Worm (Caenorhabditis elegans) whole organism, mixed stage, embryonic: ENCODE results near the gene srj-32.
"Not testable (repeated sequence)": the region's sequence is repeated elsewhere in the genome, so short reads cannot be mapped to it uniquely, and the experiment has no call there.

ENCODE experiments used
- M03D4.4 ChIP-seq: sonication (generic microtip); optimal IDR thresholded peaks from 2 replicates; lab custom pipeline; 2017; ENCODE audit warnings: mild to moderate bottlenecking, missing genetic modification characterization, missing compliant biosample characterization
- bed-3 ChIP-seq: fragments of 200-800 bp; sonication (Bioruptor generic); optimal IDR thresholded peaks from 3 replicates; lab custom pipeline; 2018; ENCODE audit warnings: mild to moderate bottlenecking, missing genetic modification characterization, moderate library complexity, missing compliant biosample characterization
- ceh-39 ChIP-seq: fragments of 150-350 bp; optimal IDR thresholded peaks from 2 replicates; lab custom pipeline; 2014; ENCODE audit warnings: missing biosample characterization, missing genetic modification characterization
- ceh-43 ChIP-seq: fragments of 200-800 bp; sonication (Bioruptor generic); optimal IDR thresholded peaks from 2 replicates; lab custom pipeline; 2018; ENCODE audit warnings: mild to moderate bottlenecking, missing genetic modification characterization, moderate library complexity, missing compliant biosample characterization
- ceh-83 ChIP-seq: fragments of 200-800 bp; sonication (Bioruptor generic); optimal IDR thresholded peaks from 2 replicates; lab custom pipeline; 2018; ENCODE audit warnings: mild to moderate bottlenecking, missing genetic modification characterization, missing compliant biosample characterization
- ces-1 ChIP-seq: fragments of 150-350 bp; optimal IDR thresholded peaks from 2 replicates; lab custom pipeline; 2014; ENCODE audit warnings: missing biosample characterization, missing genetic modification reagents, missing genetic modification characterization
- cnd-1 ChIP-seq: fragments of 200-800 bp; sonication (Bioruptor generic); optimal IDR thresholded peaks from 2 replicates; lab custom pipeline; 2018; ENCODE audit warnings: mild to moderate bottlenecking, missing genetic modification characterization, missing compliant biosample characterization
- drap-1 ChIP-seq: fragments of 200-800 bp; sonication (Bioruptor generic); optimal IDR thresholded peaks from 3 replicates; lab custom pipeline; 2018; ENCODE audit warnings: mild to moderate bottlenecking, missing genetic modification characterization, missing compliant biosample characterization
- elt-1 ChIP-seq: sonication (generic microtip); optimal IDR thresholded peaks from 2 replicates; lab custom pipeline; 2017; ENCODE audit warnings: missing genetic modification characterization, mild to moderate bottlenecking, missing compliant biosample characterization, antibody characterized with exemption, moderate library complexity, borderline replicate concordance; ENCODE audit not compliant: insufficient read depth
- elt-3 ChIP-seq: fragments of 150-350 bp; optimal IDR thresholded peaks from 2 replicates; lab custom pipeline; 2014; ENCODE audit warnings: missing biosample characterization, missing genetic modification characterization
- ham-2 ChIP-seq: fragments of 200-800 bp; sonication (Bioruptor generic); optimal IDR thresholded peaks from 2 replicates; lab custom pipeline; 2018; ENCODE audit warnings: mild to moderate bottlenecking, missing genetic modification characterization, missing compliant biosample characterization
- hlh-1 ChIP-seq: fragments of 150-350 bp; optimal IDR thresholded peaks from 2 replicates; lab custom pipeline; 2014; ENCODE audit warnings: missing biosample characterization, missing genetic modification reagents, missing genetic modification characterization
- lin-13 ChIP-seq: fragments of 150-350 bp; optimal IDR thresholded peaks from 2 replicates; lab custom pipeline; 2014; ENCODE audit warnings: missing biosample characterization, missing genetic modification characterization
- lin-32 ChIP-seq: fragments of 200-800 bp; sonication (Bioruptor generic); optimal IDR thresholded peaks from 2 replicates; lab custom pipeline; 2018; ENCODE audit warnings: mild to moderate bottlenecking, missing genetic modification characterization, missing compliant biosample characterization
- lsy-2 ChIP-seq: fragments of 150-350 bp; optimal IDR thresholded peaks from 2 replicates; lab custom pipeline; 2014; ENCODE audit warnings: missing biosample characterization, missing genetic modification characterization
- mab-5 ChIP-seq: fragments of 150-350 bp; optimal IDR thresholded peaks from 2 replicates; lab custom pipeline; 2014; ENCODE audit warnings: missing biosample characterization, missing genetic modification characterization
- mls-2 ChIP-seq: sonication (generic microtip); optimal IDR thresholded peaks from 2 replicates; lab custom pipeline; 2016; ENCODE audit warnings: mild to moderate bottlenecking, missing genetic modification characterization, moderate library complexity, missing compliant biosample characterization
- nhr-2 ChIP-seq: fragments of 150-350 bp; optimal IDR thresholded peaks from 2 replicates; lab custom pipeline; 2014; ENCODE audit warnings: missing biosample characterization, missing genetic modification characterization
- nhr-237 ChIP-seq: fragments of 150-350 bp; optimal IDR thresholded peaks from 2 replicates; lab custom pipeline; 2014; ENCODE audit warnings: missing biosample characterization, missing genetic modification characterization
- nhr-28 ChIP-seq: fragments of 150-350 bp; optimal IDR thresholded peaks from 2 replicates; lab custom pipeline; 2014; ENCODE audit warnings: missing biosample characterization, missing genetic modification characterization
- nhr-76 ChIP-seq: sonication (generic microtip); optimal IDR thresholded peaks from 2 replicates; lab custom pipeline; 2017; ENCODE audit warnings: missing biosample characterization, missing genetic modification characterization
- pha-4 ChIP-seq: fragments of 150-350 bp; optimal IDR thresholded peaks from 2 replicates; lab custom pipeline; 2018; ENCODE audit warnings: missing biosample characterization, missing genetic modification reagents, missing genetic modification characterization
- sem-2 ChIP-seq: fragments of 200-800 bp; sonication (Bioruptor generic); optimal IDR thresholded peaks from 2 replicates; lab custom pipeline; 2018; ENCODE audit warnings: mild to moderate bottlenecking, missing genetic modification characterization, missing compliant biosample characterization
- snpc-4 ChIP-seq: fragments of 150-350 bp; optimal IDR thresholded peaks from 2 replicates; lab custom pipeline; 2014; ENCODE audit warnings: missing biosample characterization, missing genetic modification characterization
- sptf-1 ChIP-seq: sonication (generic microtip); optimal IDR thresholded peaks from 2 replicates; lab custom pipeline; 2017; ENCODE audit warnings: mild to moderate bottlenecking, missing genetic modification characterization, moderate library complexity, missing compliant biosample characterization
- unc-120 ChIP-seq: sonication (generic microtip); optimal IDR thresholded peaks from 2 replicates; lab custom pipeline; 2017; ENCODE audit warnings: missing genetic modification characterization, missing compliant biosample characterization; ENCODE audit not compliant: poor library complexity, severe bottlenecking
- unc-39 ChIP-seq: fragments of 150-350 bp; optimal IDR thresholded peaks from 2 replicates; lab custom pipeline; 2014; ENCODE audit warnings: missing biosample characterization, missing genetic modification characterization
- unc-62 ChIP-seq: fragments of 150-350 bp; optimal IDR thresholded peaks from 2 replicates; lab custom pipeline; 2014; ENCODE audit warnings: missing biosample characterization, missing genetic modification reagents, missing genetic modification characterization
- ztf-11 ChIP-seq: fragments of 150-350 bp; optimal IDR thresholded peaks from 2 replicates; lab custom pipeline; 2014; ENCODE audit warnings: missing biosample characterization, missing genetic modification characterization

The srj-32 gene

ce11 chrV:7320909-7321308 is 23.7 kb upstream of the srj-32 start, which contains the start of gene lmd-4:
TSS of gene lmd-4 (minus strand) at chrV:7321009.
- TF ChIP-seq mab-5 (tag; lab: Kevin White, UChicago): no peak
- TF ChIP-seq ztf-11 (tag; lab: Kevin White, UChicago): no peak
- no peak for TF ChIP-seq lsy-2
- TF ChIP-seq sptf-1 (tag; lab: Kevin White, UChicago): no peak
- TF ChIP-seq bed-3 (GFP tag; lab: Kevin White, UChicago): no peak
- TF ChIP-seq unc-62 (GFP tag; lab: Kevin White, UChicago): no peak
- TF ChIP-seq hlh-1: no peak
- no peak for TF ChIP-seq unc-39
- TF ChIP-seq lin-13 (tag; lab: Kevin White, UChicago): no peak
- no peak for TF ChIP-seq ceh-39 (tag; lab: Kevin White, UChicago)
- no peak for TF ChIP-seq snpc-4
- TF ChIP-seq mls-2 (tag; lab: Kevin White, UChicago): no peak
- no peak for TF ChIP-seq sem-2 (GFP tag; lab: Kevin White, UChicago)
- no peak for TF ChIP-seq ces-1 (GFP tag; lab: Kevin White, UChicago)

ce11 chrV:7313233-7313632 is 16.1 kb upstream of the srj-32 start, which contains the start of gene srx-6:
TSS of gene srx-6 (minus strand) at chrV:7313333.
- TF ChIP-seq sptf-1 (tag; lab: Kevin White, UChicago): no peak
- no peak for TF ChIP-seq lin-13 (tag; lab: Kevin White, UChicago)
- TF ChIP-seq mls-2 (tag; lab: Kevin White, UChicago): no peak
- no peak for TF ChIP-seq unc-39
- TF ChIP-seq bed-3 (GFP tag; lab: Kevin White, UChicago): no peak
- TF ChIP-seq cnd-1 (tag; lab: Kevin White, UChicago): no peak
- no peak for TF ChIP-seq ceh-43
- no peak for TF ChIP-seq nhr-76 (tag; lab: Kevin White, UChicago)
- TF ChIP-seq pha-4: no peak
- TF ChIP-seq snpc-4: no peak
- no peak for TF ChIP-seq nhr-2 (tag; lab: Kevin White, UChicago)
- no peak for TF ChIP-seq ham-2 (GFP tag; lab: Kevin White, UChicago)
- TF ChIP-seq ztf-11 (tag; lab: Kevin White, UChicago): no peak
- TF ChIP-seq lin-32: no peak

ce11 chrV:7307089-7307488 is 9.9 kb upstream of the srj-32 start, which contains the start of gene F07G11.1:
TSS of gene F07G11.1 (plus strand) at chrV:7307389.
- TF ChIP-seq ces-1 (GFP tag; lab: Kevin White, UChicago) (no peak), elt-3 (tag; lab: Kevin White, UChicago) (no peak), mab-5 (tag; lab: Kevin White, UChicago) (no peak), cnd-1 (tag; lab: Kevin White, UChicago) (no peak), bed-3 (GFP tag; lab: Kevin White, UChicago) (no peak), ceh-83 (GFP tag; lab: Kevin White, UChicago) (no peak), ceh-39 (tag; lab: Kevin White, UChicago) (no peak), nhr-2 (tag; lab: Kevin White, UChicago) (no peak), elt-1 (tag; lab: Kevin White, UChicago) (no peak), drap-1 (GFP tag; lab: Kevin White, UChicago) (no peak)

ce11 chrV:7304506-7304905 is 7.3 kb upstream of the srj-32 start, which contains the start of gene F07G11.2:
TSS of gene F07G11.2 (plus strand) at chrV:7304806.
- TF ChIP-seq unc-39; snpc-4; drap-1 (GFP tag; lab: Kevin White, UChicago): not testable (repeated sequence)

- TF ChIP-seq cnd-1 (tag; lab: Kevin White, UChicago) (no peak), unc-120 (no peak), M03D4.4 (tag; lab: Kevin White, UChicago) (no peak), pha-4 (no peak), nhr-28 (tag; lab: Kevin White, UChicago) (no peak), ztf-11 (tag; lab: Kevin White, UChicago) (no peak), hlh-1 (no peak), ceh-39 (tag; lab: Kevin White, UChicago) (no peak), elt-1 (tag; lab: Kevin White, UChicago) (no peak), unc-62 (GFP tag; lab: Kevin White, UChicago) (no peak), ceh-83 (GFP tag; lab: Kevin White, UChicago) (no peak), nhr-237 (tag; lab: Kevin White, UChicago) (no peak), mls-2 (tag; lab: Kevin White, UChicago) (no peak), sem-2 (GFP tag; lab: Kevin White, UChicago) (no peak), sptf-1 (tag; lab: Kevin White, UChicago) (no peak), ceh-43 (no peak), lin-32 (no peak)
Observed at ce11 chrV:7298463-7298862, 1.3 kb upstream of the srj-32 start, which contains the start of gene F07G11.3. TSS of gene F07G11.3 (plus strand) at chrV:7298763.
